Fruit fly (Drosophila melanogaster): ENCODE measurements around the gene Pburs.

Gene Pburs

DNA sequence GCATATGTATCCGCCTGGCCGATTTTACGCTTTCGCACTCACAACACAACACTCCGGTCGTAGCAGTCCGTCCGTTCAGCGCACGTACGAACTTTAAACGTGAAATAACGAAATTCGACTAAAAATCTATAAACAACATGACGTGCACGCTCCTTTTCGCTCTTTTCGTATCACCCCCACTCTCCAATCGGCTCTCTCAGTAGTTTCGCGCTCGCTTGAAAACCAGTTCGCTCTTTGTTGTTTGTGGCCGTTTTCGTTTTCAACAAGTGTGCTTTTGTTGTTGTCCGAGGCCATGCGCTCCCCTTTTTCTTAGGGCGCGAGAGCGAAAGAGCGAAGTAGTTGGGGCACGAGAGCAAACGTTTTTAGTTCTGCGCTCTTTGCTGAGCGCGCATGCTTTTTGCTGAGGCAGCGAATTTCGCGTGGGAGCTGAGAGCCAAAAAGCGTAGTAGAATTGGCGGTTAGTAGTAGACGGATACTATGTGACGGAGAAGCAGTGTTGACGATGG is 7.7 kb downstream of the Pburs start, which contains the start of gene elB (continued):
- TF ChIP-seq br (optimal IDR thresholded peaks at IDR 0.05) (no peak), sisA (GFP tag; IDR thresholded peaks at IDR 0.05) (no peak), disco-r (GFP tag; optimal IDR thresholded peaks at IDR 0.05) (peak; percentile 9), chm (GFP tag; IDR thresholded peaks at IDR 0.05) (peak; percentile 80), lab (GFP tag; optimal IDR thresholded peaks at IDR 0.05) (no peak), CG1024 (GFP tag; IDR thresholded peaks at IDR 0.05) (no peak), CG8478 (optimal IDR thresholded peaks at IDR 0.05) (no peak), CG14710 (tag; optimal IDR thresholded peaks at IDR 0.05) (no peak), Trl (optimal IDR thresholded peaks at IDR 0.05) (peak; percentile 98 to 100), Trl (GFP tag; optimal IDR thresholded peaks at IDR 0.05) (peak; percentile 88), CG17186 (GFP tag; optimal IDR thresholded peaks at IDR 0.05) (no peak), Ets97D (GFP tag; optimal IDR thresholded peaks at IDR 0.05) (no peak), crc (GFP tag; optimal IDR thresholded peaks at IDR 0.05) (no peak), NC2β (GFP tag; optimal IDR thresholded peaks at IDR 0.05) (no peak), NK7.1 (GFP tag; optimal IDR thresholded peaks at IDR 0.05) (no peak), CG6791 (GFP tag; IDR thresholded peaks at IDR 0.05; ENCODE audit: partially characterized antibody) (peak; percentile 35; the same call in 2 of the 3 replicates), Dbx (GFP tag; IDR thresholded peaks at IDR 0.05) (peak; percentile 65; the same call in 2 of the 3 replicates), inv (GFP tag; IDR thresholded peaks at IDR 0.05; ENCODE audit: partially characterized antibody) (no peak), ATbp (GFP tag; optimal IDR thresholded peaks at IDR 0.05) (no peak), Taf1 (GFP tag; IDR thresholded peaks at IDR 0.05) (no peak), NFAT (GFP tag; IDR thresholded peaks at IDR 0.05) (no peak), CG9437 (GFP tag; optimal IDR thresholded peaks at IDR 0.05) (no peak), CG13775 (GFP tag; optimal IDR thresholded peaks at IDR 0.05) (no peak), Nf-YA (GFP tag; IDR thresholded peaks at IDR 0.05) (peak; percentile 28; the same call in 1 of the 2 replicates), CG13296 (GFP tag; optimal IDR thresholded peaks at IDR 0.05) (peak; percentile 6), abd-A (tag; optimal IDR thresholded peaks at IDR 0.05) (peak; percentile 81), CG12071 (GFP tag; optimal IDR thresholded peaks at IDR 0.05) (no peak)

DNA sequence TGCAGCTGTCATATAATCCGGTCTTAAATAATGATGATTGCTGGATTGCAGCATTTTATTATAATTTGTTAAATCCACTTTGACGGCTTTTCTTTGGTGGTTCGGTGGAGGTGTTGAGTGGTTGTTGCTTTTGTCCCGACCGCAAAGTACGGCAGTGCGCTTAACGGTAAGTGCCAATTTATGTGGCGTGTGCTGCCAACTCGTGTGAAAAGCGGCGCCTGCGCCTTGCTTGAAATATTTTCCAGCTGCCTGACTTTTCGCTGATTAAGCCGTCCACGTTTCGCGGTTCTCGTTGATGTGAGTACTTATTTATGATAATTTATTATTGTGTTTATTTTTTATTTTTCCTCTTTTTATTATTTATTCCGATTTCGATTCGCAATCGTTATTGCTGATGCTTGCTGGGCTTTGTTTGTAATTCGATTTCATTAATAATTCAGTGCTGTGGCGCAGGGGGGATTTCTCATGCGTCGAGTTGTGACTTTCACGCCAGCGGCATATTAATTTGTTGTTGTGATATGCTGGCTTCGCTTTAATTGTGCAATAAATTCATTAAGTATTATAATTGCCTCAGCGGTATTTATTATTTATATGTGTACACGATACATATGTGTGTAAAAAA is 8.6 kb downstream of the Pburs start:
- TF ChIP-seq vvl (GFP tag; IDR thresholded peaks at IDR 0.05) (peak; percentile 44; the same call in 1 of the 2 replicates), oc (tag; optimal IDR thresholded peaks at IDR 0.05) (peak; percentile 44), Bgb (GFP tag; IDR thresholded peaks at IDR 0.05; ENCODE audit: partially characterized antibody) (0 out of 2 replicates have a peak, but pooled peaks have one; percentile 22), ewg (GFP tag; optimal IDR thresholded peaks at IDR 0.05) (peak; percentile 95), Vsx1 (GFP tag; optimal IDR thresholded peaks at IDR 0.05) (peak; percentile 2), Med (GFP tag) (peak; percentile 55), schlank (tag; optimal IDR thresholded peaks at IDR 0.05) (no peak), lov (optimal IDR thresholded peaks at IDR 0.05) (no peak), lov (GFP tag; IDR thresholded peaks at IDR 0.05) (no peak), kah (GFP tag; optimal IDR thresholded peaks at IDR 0.05) (no peak), stwl (tag; optimal IDR thresholded peaks at IDR 0.05) (peak; percentile 44), sens (GFP tag) (peak; percentile 5), CG42726 (GFP tag; IDR thresholded peaks at IDR 0.05; ENCODE audit: partially characterized antibody) (0 out of 2 replicates have a peak, but pooled peaks have one; percentile 29), H15 (GFP tag; IDR thresholded peaks at IDR 0.05) (no peak), lab (GFP tag; optimal IDR thresholded peaks at IDR 0.05) (peak; percentile 9), prd (optimal IDR thresholded peaks at IDR 0.05) (no peak), prd (GFP tag; IDR thresholded peaks at IDR 0.05) (no peak), ci (GFP tag; IDR thresholded peaks at IDR 0.05) (peak; percentile 47; the same call in 2 of the 3 replicates), Scr (GFP tag; IDR thresholded peaks at IDR 0.05; ENCODE audit: partially characterized antibody) (no peak), CG8290 (GFP tag; optimal IDR thresholded peaks at IDR 0.05) (no peak), CG8290 (tag; optimal IDR thresholded peaks at IDR 0.05) (peak in 1 of 2 experiments; percentile 6), cas (GFP tag; IDR thresholded peaks at IDR 0.05) (no peak), chm (GFP tag; IDR thresholded peaks at IDR 0.05) (0 out of 2 replicates have a peak, but pooled peaks have one; percentile 16), trem (tag; optimal IDR thresholded peaks at IDR 0.05) (peak; percentile 96), CG43689 (GFP tag; IDR thresholded peaks at IDR 0.05) (no peak), mld (GFP tag; IDR thresholded peaks at IDR 0.05; ENCODE audit: partially characterized antibody) (0 out of 3 replicates have a peak, but pooled peaks have one; percentile 21), abd-A (tag; optimal IDR thresholded peaks at IDR 0.05) (peak; percentile 6)
